Fruit fly (Drosophila melanogaster): ENCODE results near the gene ldd.

ldd gene

DNA sequence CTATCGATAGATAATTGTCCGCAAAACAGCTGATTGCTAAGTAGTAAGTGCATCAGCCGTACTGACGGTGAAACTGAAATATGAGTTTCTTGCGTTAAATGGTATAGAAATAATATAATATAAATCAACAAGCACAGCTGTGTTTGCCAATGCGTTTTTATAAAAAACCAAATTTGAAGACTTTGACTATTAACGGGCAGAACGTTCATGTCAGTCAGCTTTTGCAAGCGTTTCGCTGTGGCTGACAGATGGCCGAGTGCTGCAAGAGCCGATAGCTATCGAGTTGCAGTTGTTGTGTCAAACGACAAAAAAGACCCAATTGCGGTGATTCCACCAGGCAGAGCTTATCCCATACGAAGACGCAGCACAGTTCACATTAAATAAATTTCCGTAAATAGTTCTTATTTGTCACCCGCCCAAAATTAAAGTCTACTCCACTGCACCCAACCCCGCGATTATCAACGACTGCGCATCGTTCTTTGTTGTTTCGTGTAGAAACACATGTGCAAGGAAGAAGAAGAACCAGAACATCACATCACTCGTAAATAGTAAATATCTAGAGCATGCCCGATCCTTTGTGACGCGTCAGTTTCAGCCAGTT lies 6.5 kb upstream of the ldd start, which contains the start of the genes unc and CG15445 (continued):
- TF ChIP-seq klu (GFP tag; IDR thresholded peaks at IDR 0.05) = no peak
- TF ChIP-seq shn (GFP tag; optimal IDR thresholded peaks at IDR 0.05) = no peak
- TF ChIP-seq CG5245 (GFP tag; optimal IDR thresholded peaks at IDR 0.05) = no peak
- peak; percentile 48 for TF ChIP-seq CG8290 (GFP tag; optimal IDR thresholded peaks at IDR 0.05)
- no peak for TF ChIP-seq CG8290 (tag; optimal IDR thresholded peaks at IDR 0.05)
- TF ChIP-seq Sox100B (GFP tag; optimal IDR thresholded peaks at IDR 0.05) = no peak
- TF ChIP-seq da (GFP tag; optimal IDR thresholded peaks at IDR 0.05) = no peak
- TF ChIP-seq HLH54F (GFP tag; optimal IDR thresholded peaks at IDR 0.05) = peak; percentile 10

dm6 chrX:21124176-21124575 lies 742 bp downstream of the ldd start:
- TF ChIP-seq tap (tag; optimal IDR thresholded peaks at IDR 0.05) (peak; percentile 57), CG32532 (GFP tag; IDR thresholded peaks at IDR 0.05) (peak; percentile 66), ac (GFP tag; optimal IDR thresholded peaks at IDR 0.05) (no peak), CG3407 (GFP tag; optimal IDR thresholded peaks at IDR 0.05) (peak; percentile 41), CG12104 (GFP tag; optimal IDR thresholded peaks at IDR 0.05) (peak; percentile 34), Opbp (GFP tag; IDR thresholded peaks at IDR 0.05; ENCODE audit: partially characterized antibody) (no peak), CG12155 (GFP tag; optimal IDR thresholded peaks at IDR 0.05) (peak; percentile 55), Stat92E (GFP tag; optimal IDR thresholded peaks at IDR 0.05) (no peak), CG15696 (tag; optimal IDR thresholded peaks at IDR 0.05) (peak; percentile 44), CG12942 (GFP tag; optimal IDR thresholded peaks at IDR 0.05) (peak; percentile 49), Rfx (GFP tag; IDR thresholded peaks at IDR 0.05) (peak; percentile 80), ara (GFP tag; IDR thresholded peaks at IDR 0.05) (peak; percentile 68), tgo (GFP tag; IDR thresholded peaks at IDR 0.05) (peak; percentile 71), CG6175 (GFP tag; IDR thresholded peaks at IDR 0.05) (0 out of 3 replicates have a peak, but pooled peaks have one; percentile 18), ranshi (GFP tag; IDR thresholded peaks at IDR 0.05) (peak; percentile 65; the same call in 1 of the 2 replicates), CG6813 (GFP tag; optimal IDR thresholded peaks at IDR 0.05) (peak; percentile 39), al (GFP tag; IDR thresholded peaks at IDR 0.05) (peak; percentile 44), CG30431 (GFP tag; optimal IDR thresholded peaks at IDR 0.05) (peak; percentile 30), lilli (GFP tag; optimal IDR thresholded peaks at IDR 0.05) (peak; percentile 76), D (optimal IDR thresholded peaks at IDR 0.05) (no peak), D (GFP tag; optimal IDR thresholded peaks at IDR 0.05) (peak; percentile 58), sim (GFP tag; IDR thresholded peaks at IDR 0.05) (no peak), amos (GFP tag; IDR thresholded peaks at IDR 0.05; ENCODE audit: partially characterized antibody) (no peak), Hr51 (GFP tag; optimal IDR thresholded peaks at IDR 0.05) (peak; percentile 55 to 82), dmrt11E (tag; optimal IDR thresholded peaks at IDR 0.05) (peak; percentile 69), Doc3 (GFP tag; IDR thresholded peaks at IDR 0.05; ENCODE audit: partially characterized antibody) (no peak), CG8388 (GFP tag; optimal IDR thresholded peaks at IDR 0.05) (peak; percentile 78), Camta (GFP tag; optimal IDR thresholded peaks at IDR 0.05) (peak; percentile 50), C15 (GFP tag; IDR thresholded peaks at IDR 0.05) (0 out of 3 replicates have a peak, but pooled peaks have one; percentile 58), wek (GFP tag; optimal IDR thresholded peaks at IDR 0.05) (no peak), Xrp1 (GFP tag; IDR thresholded peaks at IDR 0.05) (peak; percentile 79), CG4360 (GFP tag; IDR thresholded peaks at IDR 0.05) (0 out of 2 replicates have a peak, but pooled peaks have one; percentile 27), rib (GFP tag; IDR thresholded peaks at IDR 0.05) (no peak), CG1832 (GFP tag; optimal IDR thresholded peaks at IDR 0.05) (no peak), z (GFP tag; IDR thresholded peaks at IDR 0.05) (no peak), CG18476 (GFP tag; optimal IDR thresholded peaks at IDR 0.05) (peak; percentile 41), Kr (GFP tag; optimal IDR thresholded peaks at IDR 0.05) (no peak), CG17568 (GFP tag; optimal IDR thresholded peaks at IDR 0.05) (peak; percentile 12), sug (tag; optimal IDR thresholded peaks at IDR 0.05) (peak; percentile 12), dati (GFP tag; IDR thresholded peaks at IDR 0.05) (no peak), nom (GFP tag; optimal IDR thresholded peaks at IDR 0.05) (no peak)
